Worm (Caenorhabditis elegans): ENCODE measurements around the gene C54F6.3.

DNA sequence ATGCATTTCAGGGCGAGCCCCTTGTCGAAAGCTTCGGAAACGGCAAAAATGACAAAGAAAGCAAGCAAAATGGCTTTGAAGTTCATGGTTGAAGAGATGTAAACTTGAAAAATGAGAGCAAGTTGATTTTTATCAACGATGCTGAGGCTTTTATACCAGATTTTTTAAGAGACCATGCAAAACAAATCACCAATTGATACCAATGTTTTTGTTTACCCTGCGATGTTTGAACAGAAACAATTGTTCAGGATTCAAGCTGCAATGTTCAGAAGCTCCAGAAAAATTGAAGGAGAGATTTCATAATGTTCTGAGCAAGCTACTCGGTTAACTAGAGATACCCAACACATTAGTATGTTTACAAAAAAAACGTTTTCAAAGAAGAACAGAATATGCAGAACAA lies 10.8 kb upstream of the C54F6.3 start, which contains the start of gene C54F6.15:
- no peak for TF ChIP-seq aly-2 (tag; optimal IDR thresholded peaks at IDR 0.05)
- no peak for TF ChIP-seq ama-1 (optimal IDR thresholded peaks at IDR 0.05)
- TF ChIP-seq ztf-1 (GFP tag; conservative IDR thresholded peaks at IDR 0.05), result no peak
- no peak for TF ChIP-seq unc-62 (GFP tag; optimal IDR thresholded peaks at IDR 0.05)
- TF ChIP-seq nhr-25 (tag; optimal IDR thresholded peaks at IDR 0.05), result no peak
- TF ChIP-seq sem-4 (tag; optimal IDR thresholded peaks at IDR 0.05), result no peak
- no peak for TF ChIP-seq ceh-16 (tag; optimal IDR thresholded peaks at IDR 0.05)
- TF ChIP-seq nhr-23 (tag; optimal IDR thresholded peaks at IDR 0.05), result no peak
- TF ChIP-seq dmd-4 (tag; optimal IDR thresholded peaks at IDR 0.05), result no peak
- no peak for TF ChIP-seq elt-1 (tag; optimal IDR thresholded peaks at IDR 0.05)
- no peak for TF ChIP-seq egl-27 (tag; optimal IDR thresholded peaks at IDR 0.05)

All from whole organism, L2 larva.